Worm (Caenorhabditis elegans) whole organism, L1 larva: ENCODE results near the gene C04H5.7.
A peak's percentile ranks its signal among the peaks of the same experiment; 100 is the strongest.

ENCODE experiments used
- C04F5.9 ChIP-seq: sonication (generic microtip); optimal IDR thresholded peaks from 2 replicates; lab custom pipeline; 2016; ENCODE audit warnings: missing genetic modification characterization, missing compliant biosample characterization
- C16A3.4 ChIP-seq: fragments of 150-350 bp; optimal IDR thresholded peaks from 2 replicates; lab custom pipeline; 2014; ENCODE audit warnings: missing biosample characterization, missing genetic modification characterization
- C34B4.2 ChIP-seq: sonication (generic microtip); optimal IDR thresholded peaks from 2 replicates; lab custom pipeline; 2017; ENCODE audit warnings: mild to moderate bottlenecking, missing genetic modification characterization, missing compliant biosample characterization
- F16B12.6 ChIP-seq: fragments of 150-350 bp; optimal IDR thresholded peaks from 2 replicates; lab custom pipeline; 2014; ENCODE audit warnings: missing biosample characterization, missing genetic modification characterization
- alr-1 ChIP-seq: fragments of 200-800 bp; sonication (Bioruptor generic); optimal IDR thresholded peaks from 2 replicates; lab custom pipeline; 2018; ENCODE audit warnings: borderline replicate concordance, mild to moderate bottlenecking, missing genetic modification characterization, missing compliant biosample characterization
- aly-2 ChIP-seq: fragments of 150-350 bp; optimal IDR thresholded peaks from 2 replicates; lab custom pipeline; 2014; ENCODE audit warnings: missing biosample characterization, missing genetic modification characterization
- ama-1 ChIP-seq: fragments of 150-350 bp; optimal IDR thresholded peaks from 2 replicates; lab custom pipeline; 2014
- blmp-1 ChIP-seq: fragments of 150-350 bp; optimal IDR thresholded peaks from 2 replicates; lab custom pipeline; 2014; ENCODE audit warnings: missing biosample characterization, missing genetic modification characterization
- ceh-63 ChIP-seq: fragments of 200-800 bp; sonication (Bioruptor generic); optimal IDR thresholded peaks from 2 replicates; lab custom pipeline; 2018; ENCODE audit warnings: mild to moderate bottlenecking, missing genetic modification characterization, missing compliant biosample characterization
- ceh-8 ChIP-seq: fragments of 200-800 bp; sonication (Bioruptor generic); optimal IDR thresholded peaks from 2 replicates; lab custom pipeline; 2018; ENCODE audit warnings: mild to moderate bottlenecking, missing genetic modification characterization, moderate library complexity, missing compliant biosample characterization
- ceh-90 ChIP-seq: sonication (generic microtip); optimal IDR thresholded peaks from 2 replicates; lab custom pipeline; 2016; ENCODE audit warnings: missing genetic modification characterization, missing compliant biosample characterization
- ces-1 ChIP-seq: fragments of 150-350 bp; optimal IDR thresholded peaks from 2 replicates; lab custom pipeline; 2014; ENCODE audit warnings: missing biosample characterization, missing genetic modification reagents, missing genetic modification characterization
- dpl-1 ChIP-seq, 3 experiments: fragments of 150-350 bp in 2 of 3; sonication (generic microtip) in 1 of 3; optimal IDR thresholded peaks; 2 replicates each; lab custom pipeline; 2014 to 2017; ENCODE audit warnings: missing biosample characterization in 3 of 3, missing genetic modification characterization in 3 of 3, missing genetic modification reagents in 3 of 3
- efl-1 ChIP-seq, 4 experiments: fragments of 150-350 bp; optimal IDR thresholded peaks in 3 of 4; peaks in 1 of 4; 1 replicate in 1 of 4; 2 replicates in 3 of 4; lab custom pipeline; 2014; ENCODE audit warnings: missing biosample characterization in 2 of 4, missing genetic modification characterization in 2 of 4, missing genetic modification reagents in 2 of 4
- efl-3 ChIP-seq: fragments of 200-800 bp; sonication (Bioruptor generic); optimal IDR thresholded peaks from 2 replicates; lab custom pipeline; 2018; ENCODE audit warnings: mild to moderate bottlenecking, missing genetic modification characterization, missing compliant biosample characterization
- elt-2 ChIP-seq: sonication (generic microtip); optimal IDR thresholded peaks from 2 replicates; lab custom pipeline; 2016; ENCODE audit warnings: missing genetic modification characterization, mild to moderate bottlenecking, inconsistent platforms, missing compliant biosample characterization, missing genetic modification reagents
- elt-3 ChIP-seq, 6 experiments: fragments of 150-350 bp in 1 of 6; sonication (generic microtip); optimal IDR thresholded peaks; 2 replicates each; lab custom pipeline; 2017 to 2018; ENCODE audit warnings: missing biosample characterization in 6 of 6, missing genetic modification characterization in 6 of 6, inconsistent platforms in 1 of 6
- ets-5 ChIP-seq: fragments of 200-800 bp; sonication (Bioruptor generic); IDR thresholded peaks from 2 replicates; pipeline ENCODE4 v1.3.6; 2022; ENCODE audit warnings: missing genetic modification characterization, missing compliant biosample characterization
- fkh-10 ChIP-seq: sonication (generic microtip); optimal IDR thresholded peaks from 2 replicates; lab custom pipeline; 2017; ENCODE audit warnings: missing biosample characterization, missing genetic modification reagents, missing genetic modification characterization
- fkh-4 ChIP-seq: sonication (generic microtip); optimal IDR thresholded peaks from 2 replicates; lab custom pipeline; 2016; ENCODE audit warnings: missing compliant biosample characterization, missing genetic modification characterization, borderline replicate concordance
- hlh-17 ChIP-seq: fragments of 200-800 bp; sonication (Bioruptor generic); optimal IDR thresholded peaks from 2 replicates; lab custom pipeline; 2018; ENCODE audit warnings: missing genetic modification characterization, mild to moderate bottlenecking, missing compliant biosample characterization, moderate library complexity, borderline replicate concordance
- hlh-4 ChIP-seq: sonication (generic microtip); optimal IDR thresholded peaks from 2 replicates; lab custom pipeline; 2016; ENCODE audit warnings: mild to moderate bottlenecking, missing genetic modification characterization, missing compliant biosample characterization
- irx-1 ChIP-seq: sonication (generic microtip); optimal IDR thresholded peaks from 2 replicates; lab custom pipeline; 2016; ENCODE audit warnings: missing genetic modification characterization, missing compliant biosample characterization
- lin-14 ChIP-seq: fragments of 200-800 bp; sonication (Bioruptor generic); optimal IDR thresholded peaks from 2 replicates; lab custom pipeline; 2018; ENCODE audit warnings: mild to moderate bottlenecking, missing genetic modification characterization, moderate library complexity, missing compliant biosample characterization
- lin-39 ChIP-seq: fragments of 150-350 bp; optimal IDR thresholded peaks from 2 replicates; lab custom pipeline; 2014; ENCODE audit warnings: missing biosample characterization, missing genetic modification reagents, missing genetic modification characterization
- lir-3 ChIP-seq: sonication (generic microtip); optimal IDR thresholded peaks from 2 replicates; lab custom pipeline; 2016; ENCODE audit warnings: mild to moderate bottlenecking, missing genetic modification characterization, moderate library complexity, missing compliant biosample characterization; ENCODE audit not compliant: poor library complexity
- lsy-2 ChIP-seq, 2 experiments: fragments of 150-350 bp; optimal IDR thresholded peaks; 2 replicates each; lab custom pipeline; 2014; ENCODE audit warnings: missing biosample characterization in 2 of 2, missing genetic modification characterization in 2 of 2
- nhr-11 ChIP-seq: fragments of 150-350 bp; optimal IDR thresholded peaks from 2 replicates; lab custom pipeline; 2014; ENCODE audit warnings: missing biosample characterization, missing genetic modification characterization
- nhr-12 ChIP-seq: sonication (generic microtip); optimal IDR thresholded peaks from 2 replicates; lab custom pipeline; 2017; ENCODE audit warnings: missing biosample characterization, missing genetic modification characterization
- nhr-19 ChIP-seq: fragments of 200-800 bp; sonication (Bioruptor generic); conservative IDR thresholded peaks from 2 replicates; pipeline ENCODE4 v1.3.6; 2022; ENCODE audit warnings: missing genetic modification characterization, missing compliant biosample characterization
- nhr-237 ChIP-seq: fragments of 150-350 bp; optimal IDR thresholded peaks from 2 replicates; lab custom pipeline; 2014; ENCODE audit warnings: missing biosample characterization, missing genetic modification characterization
- nhr-47 ChIP-seq: sonication (generic microtip); optimal IDR thresholded peaks from 2 replicates; lab custom pipeline; 2016; ENCODE audit warnings: mild to moderate bottlenecking, missing genetic modification characterization, moderate library complexity, missing compliant biosample characterization
- nhr-90 ChIP-seq: sonication (generic microtip); optimal IDR thresholded peaks from 2 replicates; lab custom pipeline; 2016; ENCODE audit warnings: mild to moderate bottlenecking, missing genetic modification characterization, missing compliant biosample characterization; ENCODE audit not compliant: poor library complexity
- pax-3 ChIP-seq: fragments of 200-800 bp; sonication (Bioruptor generic); optimal IDR thresholded peaks from 2 replicates; lab custom pipeline; 2018; ENCODE audit warnings: mild to moderate bottlenecking, missing genetic modification characterization, moderate library complexity, missing compliant biosample characterization
- pqm-1 ChIP-seq: sonication (generic microtip); optimal IDR thresholded peaks from 3 replicates; lab custom pipeline; 2017; ENCODE audit warnings: missing biosample characterization, missing genetic modification characterization
- rnt-1 ChIP-seq: sonication (generic microtip); optimal IDR thresholded peaks from 2 replicates; lab custom pipeline; 2016; ENCODE audit warnings: mild to moderate bottlenecking, missing genetic modification characterization, moderate library complexity, missing compliant biosample characterization
- snpc-4 ChIP-seq: fragments of 150-350 bp; optimal IDR thresholded peaks from 2 replicates; lab custom pipeline; 2014; ENCODE audit warnings: missing biosample characterization, missing genetic modification characterization
- snu-23 ChIP-seq: sonication (generic microtip); optimal IDR thresholded peaks from 2 replicates; lab custom pipeline; 2016; ENCODE audit warnings: missing genetic modification characterization, missing compliant biosample characterization
- sptf-1 ChIP-seq: fragments of 150-350 bp; optimal IDR thresholded peaks from 2 replicates; lab custom pipeline; 2014; ENCODE audit warnings: missing biosample characterization, missing genetic modification characterization
- swsn-7 ChIP-seq: sonication (generic microtip); optimal IDR thresholded peaks from 2 replicates; lab custom pipeline; 2016; ENCODE audit warnings: missing genetic modification characterization, missing compliant biosample characterization
- tbx-2 ChIP-seq: sonication (generic microtip); optimal IDR thresholded peaks from 2 replicates; lab custom pipeline; 2016; ENCODE audit warnings: missing genetic modification characterization, missing compliant biosample characterization
- tlp-1 ChIP-seq: fragments of 150-350 bp; optimal IDR thresholded peaks from 2 replicates; lab custom pipeline; 2014; ENCODE audit warnings: missing biosample characterization, missing genetic modification characterization
- unc-130 ChIP-seq: fragments of 150-350 bp; optimal IDR thresholded peaks from 2 replicates; lab custom pipeline; 2017; ENCODE audit warnings: missing biosample characterization, missing genetic modification characterization, inconsistent platforms
- unc-30 ChIP-seq: sonication (generic microtip); optimal IDR thresholded peaks from 2 replicates; lab custom pipeline; 2017; ENCODE audit warnings: missing biosample characterization, missing genetic modification characterization
- unc-62 ChIP-seq: fragments of 150-350 bp; optimal IDR thresholded peaks from 2 replicates; lab custom pipeline; 2014; ENCODE audit warnings: missing biosample characterization, missing genetic modification reagents, missing genetic modification characterization
- unc-86 ChIP-seq: sonication (generic microtip); optimal IDR thresholded peaks from 2 replicates; lab custom pipeline; 2016; ENCODE audit warnings: missing genetic modification characterization, missing compliant biosample characterization
- vab-15 ChIP-seq: sonication (generic microtip); optimal IDR thresholded peaks from 2 replicates; lab custom pipeline; 2017; ENCODE audit warnings: missing genotype, mild to moderate bottlenecking, missing genetic modification characterization, missing compliant biosample characterization
- xbp-1 ChIP-seq: sonication (generic microtip); optimal IDR thresholded peaks from 2 replicates; lab custom pipeline; 2016; ENCODE audit warnings: missing genetic modification characterization, missing compliant biosample characterization
- zag-1 ChIP-seq: fragments of 150-350 bp; optimal IDR thresholded peaks from 2 replicates; lab custom pipeline; 2014; ENCODE audit warnings: missing biosample characterization, missing genetic modification characterization
- zip-4 ChIP-seq: fragments of 200-800 bp; sonication (Bioruptor generic); optimal IDR thresholded peaks from 2 replicates; lab custom pipeline; 2018; ENCODE audit warnings: mild to moderate bottlenecking, missing genetic modification characterization, moderate library complexity, missing compliant biosample characterization
- ztf-11 ChIP-seq, 2 experiments: sonication (generic microtip); optimal IDR thresholded peaks; 2 replicates each; lab custom pipeline; 2016 to 2017; ENCODE audit warnings: missing genetic modification characterization in 2 of 2, missing biosample characterization in 1 of 2, missing compliant biosample characterization in 1 of 2
- ztf-4 ChIP-seq: fragments of 150-350 bp; optimal IDR thresholded peaks from 2 replicates; lab custom pipeline; 2014; ENCODE audit warnings: missing biosample characterization, missing genetic modification characterization

The C04H5.7 gene

ce11 chrII:14496809-14497208 lies 40.9 kb upstream of the C04H5.7 start:
- peak; percentile 90 for TF ChIP-seq rnt-1
- TF ChIP-seq hlh-17 (GFP tag; lab: Kevin White, UChicago), result no peak
- TF ChIP-seq C34B4.2 (tag; lab: Kevin White, UChicago), result no peak
- TF ChIP-seq ces-1 (GFP tag; lab: Kevin White, UChicago), result no peak
- no peak for TF ChIP-seq unc-62 (GFP tag; lab: Kevin White, UChicago)
- peak; percentile 75 for TF ChIP-seq snpc-4 (tag; lab: Kevin White, UChicago)
- no peak for TF ChIP-seq fkh-4 (tag; lab: Kevin White, UChicago)
- TF ChIP-seq elt-3 (tag; optimal IDR thresholded peaks at IDR 0.05; lab: Kevin White, UChicago), result peak in 3 of 6 experiments; percentile 32 to 83 (median 55)
- peak; percentile 7 for TF ChIP-seq pqm-1 (tag; lab: Kevin White, UChicago)
- TF ChIP-seq ets-5, result no peak
- no peak for TF ChIP-seq hlh-4 (tag; lab: Kevin White, UChicago)
- TF ChIP-seq lsy-2 (tag; optimal IDR thresholded peaks at IDR 0.05; lab: Kevin White, UChicago), result peak; percentile 67 to 92
- no peak for TF ChIP-seq unc-30 (tag; lab: Kevin White, UChicago)
- peak; percentile 58 for TF ChIP-seq irx-1 (tag; lab: Kevin White, UChicago)
- TF ChIP-seq fkh-10 (GFP tag; lab: Kevin White, UChicago), result peak; percentile 8
- TF ChIP-seq swsn-7 (tag; lab: Kevin White, UChicago), result peak; percentile 74
- TF ChIP-seq zag-1 (tag; lab: Kevin White, UChicago), result no peak
- TF ChIP-seq nhr-90, result peak; percentile 94
- TF ChIP-seq nhr-12 (tag; lab: Kevin White, UChicago), result no peak
- peak; percentile 50 for TF ChIP-seq F16B12.6
- TF ChIP-seq C04F5.9 (tag; lab: Kevin White, UChicago), result peak; percentile 7
- TF ChIP-seq ceh-8, result peak; percentile 41
- TF ChIP-seq nhr-11 (tag; lab: Kevin White, UChicago), result peak; percentile 30
- no peak for TF ChIP-seq efl-3
- peak; percentile 69 for TF ChIP-seq lin-14 (GFP tag; lab: Kevin White, UChicago)
- peak; percentile 88 for TF ChIP-seq snu-23 (GFP tag; lab: Kevin White, UChicago)
- peak; percentile 65 for TF ChIP-seq elt-2
- TF ChIP-seq nhr-47, result peak; percentile 86
- peak; percentile 33 for TF ChIP-seq unc-86 (tag; lab: Kevin White, UChicago)
- TF ChIP-seq pax-3, result peak; percentile 76
- peak; percentile 66 to 68 for TF ChIP-seq efl-1 (optimal IDR thresholded peaks at IDR 0.05; lab: Kevin White, UChicago)
- TF ChIP-seq efl-1 (GFP tag; optimal IDR thresholded peaks at IDR 0.05 in 1 of 2; lab: Kevin White, UChicago), result peak; percentile 53 to 96
- TF ChIP-seq lir-3 (tag; lab: Kevin White, UChicago), result peak; percentile 83
- TF ChIP-seq sptf-1 (tag; lab: Kevin White, UChicago), result no peak
- TF ChIP-seq alr-1, result no peak
- TF ChIP-seq dpl-1 (GFP tag; optimal IDR thresholded peaks at IDR 0.05; lab: Kevin White, UChicago), result peak; percentile 30 to 67 (median 58)
- peak in 1 of 2 experiments; percentile 66 for TF ChIP-seq ztf-11 (tag; optimal IDR thresholded peaks at IDR 0.05; lab: Kevin White, UChicago)
- TF ChIP-seq C16A3.4 (tag; lab: Kevin White, UChicago), result peak; percentile 93
- no peak for TF ChIP-seq ceh-63 (GFP tag; lab: Kevin White, UChicago)
- TF ChIP-seq ama-1 (lab: Kevin White, UChicago), result no peak
- TF ChIP-seq tlp-1 (tag; lab: Kevin White, UChicago), result no peak
- TF ChIP-seq lin-39 (tag; lab: Kevin White, UChicago), result no peak
- peak; percentile 79 for TF ChIP-seq nhr-19 (GFP tag; lab: Robert Waterston, UW)
- peak; percentile 3 for TF ChIP-seq nhr-237 (tag; lab: Kevin White, UChicago)
- peak; percentile 78 for TF ChIP-seq unc-130
- peak; percentile 18 for TF ChIP-seq ztf-4
- TF ChIP-seq xbp-1 (tag; lab: Kevin White, UChicago), result peak; percentile 68
- TF ChIP-seq vab-15 (tag; lab: Kevin White, UChicago), result peak; percentile 57
- TF ChIP-seq ceh-90 (tag; lab: Kevin White, UChicago), result peak; percentile 53
- TF ChIP-seq blmp-1 (tag; lab: Kevin White, UChicago), result peak; percentile 76
- peak; percentile 83 for TF ChIP-seq tbx-2 (tag; lab: Kevin White, UChicago)
- TF ChIP-seq zip-4, result peak; percentile 30
- TF ChIP-seq aly-2 (tag; lab: Kevin White, UChicago), result peak; percentile 66
